Worm (Caenorhabditis elegans): ENCODE measurements around the gene srd-11.

ce11 chrV:13589494-13590176 is 30.0 kb downstream of the srd-11 start, which contains the start of the genes F53F4.2 and F53F4.18:
- TF ChIP-seq F13H6.1 (tag; optimal IDR thresholded peaks at IDR 0.05) (no peak), egl-27 (tag; optimal IDR thresholded peaks at IDR 0.05) (no peak), fos-1 (tag; optimal IDR thresholded peaks at IDR 0.05) (no peak), ztf-11 (tag; optimal IDR thresholded peaks at IDR 0.05) (no peak), skn-1 (tag; optimal IDR thresholded peaks at IDR 0.05) (no peak), lin-13 (GFP tag; optimal IDR thresholded peaks at IDR 0.05) (no peak), ama-1 (optimal IDR thresholded peaks at IDR 0.05) (no peak)
